Fruit fly (Drosophila melanogaster): ENCODE measurements around the gene CG9330.

The CG9330 gene

DNA sequence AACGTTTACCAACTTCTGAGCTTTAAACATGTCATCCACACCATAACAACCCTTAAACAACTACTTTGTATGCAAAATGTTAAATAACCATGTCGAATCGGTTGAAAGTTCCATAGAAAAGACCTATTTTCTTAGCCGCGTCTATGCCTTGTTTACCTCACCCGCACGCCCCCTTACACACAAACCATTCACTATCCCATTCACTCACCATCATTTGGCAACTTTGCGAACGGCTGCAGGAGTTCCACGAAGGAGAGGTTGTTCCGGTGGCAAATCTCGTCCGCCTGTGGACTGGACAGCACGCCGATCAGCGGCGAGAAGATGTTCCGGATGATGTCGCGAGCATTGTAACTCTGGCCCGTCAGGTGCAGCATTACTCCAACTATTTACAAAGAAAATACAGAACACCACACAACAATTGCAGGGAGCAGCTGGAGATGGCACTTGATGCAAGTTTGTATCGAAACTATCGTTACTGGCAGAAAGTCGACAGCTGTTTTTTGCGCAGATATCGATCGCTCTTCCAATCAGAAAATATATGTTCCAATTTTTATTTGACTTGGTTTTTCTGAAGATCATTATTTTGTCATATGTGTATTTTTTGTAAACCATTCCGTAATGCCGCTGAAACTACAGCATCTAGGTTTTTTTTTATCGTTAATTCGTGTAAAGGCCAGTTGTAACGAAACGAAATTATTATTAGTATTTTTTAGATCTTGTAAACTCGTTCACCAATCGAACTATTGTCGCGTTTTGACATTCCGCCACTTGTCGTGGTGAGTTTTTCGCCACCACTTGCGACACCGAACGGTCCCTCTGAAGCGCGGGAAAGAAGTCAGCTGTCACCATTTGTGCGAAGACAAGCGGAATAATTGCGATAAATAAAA is 32.3 kb downstream of the CG9330 start, which contains the start of gene asf1 (continued):
- TF ChIP-seq CG15601 (tag; optimal IDR thresholded peaks at IDR 0.05) (peak; percentile 11), pho (GFP tag; optimal IDR thresholded peaks at IDR 0.05) (peak; percentile 49), knrl (GFP tag; IDR thresholded peaks at IDR 0.05; ENCODE audit: partially characterized antibody) (peak; percentile 76), CG11695 (GFP tag; IDR thresholded peaks at IDR 0.05) (no peak), D (optimal IDR thresholded peaks at IDR 0.05) (peak; percentile 63), D (GFP tag; optimal IDR thresholded peaks at IDR 0.05) (no peak), CG30403 (GFP tag; optimal IDR thresholded peaks at IDR 0.05) (peak; percentile 19), Ets97D (GFP tag; optimal IDR thresholded peaks at IDR 0.05) (peak; percentile 59), Dll (GFP tag; IDR thresholded peaks at IDR 0.05; ENCODE audit: partially characterized antibody) (peak; percentile 88), ro (GFP tag; IDR thresholded peaks at IDR 0.05) (no peak), CG30020 (tag; optimal IDR thresholded peaks at IDR 0.05) (peak; percentile 23), zfh2 (GFP tag; optimal IDR thresholded peaks at IDR 0.05) (peak; percentile 43), bab2 (GFP tag; optimal IDR thresholded peaks at IDR 0.05) (peak; percentile 2), CG8089 (GFP tag; optimal IDR thresholded peaks at IDR 0.05) (peak; percentile 9), CHES-1-like (GFP tag; optimal IDR thresholded peaks at IDR 0.05) (peak; percentile 68), CG14667 (GFP tag; IDR thresholded peaks at IDR 0.05) (no peak), NC2β (GFP tag; optimal IDR thresholded peaks at IDR 0.05) (peak; percentile 23), Opbp (GFP tag; IDR thresholded peaks at IDR 0.05; ENCODE audit: partially characterized antibody) (peak; percentile 57; the same call in 2 of the 3 replicates), corto (GFP tag; optimal IDR thresholded peaks at IDR 0.05) (peak; percentile 10), CG7786 (GFP tag; optimal IDR thresholded peaks at IDR 0.05) (peak; percentile 17), CG13775 (GFP tag; optimal IDR thresholded peaks at IDR 0.05) (peak; percentile 9), E2f2 (GFP tag; IDR thresholded peaks at IDR 0.05) (peak; percentile 65), gsb (GFP tag; IDR thresholded peaks at IDR 0.05) (no peak), CG11504 (tag; optimal IDR thresholded peaks at IDR 0.05) (peak; percentile 51), Hsf (GFP tag; optimal IDR thresholded peaks at IDR 0.05) (peak; percentile 39), mam (GFP tag; optimal IDR thresholded peaks at IDR 0.05) (peak; percentile 29), chn (GFP tag; optimal IDR thresholded peaks at IDR 0.05) (peak; percentile 6), CG9727 (GFP tag; optimal IDR thresholded peaks at IDR 0.05) (peak; percentile 31), ac (GFP tag; optimal IDR thresholded peaks at IDR 0.05) (no peak), CG10654 (GFP tag; optimal IDR thresholded peaks at IDR 0.05) (no peak), tx (GFP tag; optimal IDR thresholded peaks at IDR 0.05) (peak; percentile 40), CG15514 (GFP tag; optimal IDR thresholded peaks at IDR 0.05) (peak; percentile 80), CG16813 (GFP tag; IDR thresholded peaks at IDR 0.05; ENCODE audit: partially characterized antibody) (peak; percentile 68), Bgb (GFP tag; IDR thresholded peaks at IDR 0.05; ENCODE audit: partially characterized antibody) (peak; percentile 75), CG4617 (GFP tag; optimal IDR thresholded peaks at IDR 0.05; ENCODE audit: borderline replicate concordance) (peak; percentile 21), CG8478 (optimal IDR thresholded peaks at IDR 0.05) (no peak), tll (GFP tag; optimal IDR thresholded peaks at IDR 0.05) (peak in 1 of 2 experiments; percentile 54), CG13624 (GFP tag; optimal IDR thresholded peaks at IDR 0.05) (peak; percentile 15), BEAF-32 (GFP tag; optimal IDR thresholded peaks at IDR 0.05) (peak; percentile 88), Hr51 (GFP tag; optimal IDR thresholded peaks at IDR 0.05) (peak in 1 of 2 experiments; percentile 3), Doc3 (GFP tag; IDR thresholded peaks at IDR 0.05; ENCODE audit: partially characterized antibody) (peak; percentile 67), CG11560 (tag; IDR thresholded peaks at IDR 0.05) (no peak), insv (GFP tag; optimal IDR thresholded peaks at IDR 0.05) (peak; percentile 92 to 98), pum (GFP tag; optimal IDR thresholded peaks at IDR 0.05) (peak; percentile 10), CG31388 (GFP tag; optimal IDR thresholded peaks at IDR 0.05) (no peak), CG2120 (GFP tag; optimal IDR thresholded peaks at IDR 0.05) (peak; percentile 56), chinmo (GFP tag; IDR thresholded peaks at IDR 0.05; ENCODE audit: partially characterized antibody) (peak; percentile 88; the same call in 3 of the 4 replicates), trem (tag; optimal IDR thresholded peaks at IDR 0.05) (peak; percentile 47)
